Worm (Caenorhabditis elegans) whole organism, L4 larva: ENCODE results near the gene C25F9.10.

ENCODE experiments used
- ceh-82 ChIP-seq: sonication (generic microtip); optimal IDR thresholded peaks from 2 replicates; lab custom pipeline; 2017; ENCODE audit warnings: missing biosample characterization, missing genetic modification characterization
- lin-15B ChIP-seq: fragments of 150-350 bp; sonication (generic microtip); optimal IDR thresholded peaks from 3 replicates; lab custom pipeline; 2014; ENCODE audit warnings: missing biosample characterization, missing genetic modification characterization
- nhr-237 ChIP-seq: sonication (generic microtip); optimal IDR thresholded peaks from 2 replicates; lab custom pipeline; 2017; ENCODE audit warnings: missing biosample characterization, missing genetic modification characterization
- nhr-76 ChIP-seq: fragments of 150-350 bp; optimal IDR thresholded peaks from 2 replicates; lab custom pipeline; 2014; ENCODE audit warnings: missing biosample characterization, missing genetic modification characterization
- spr-3 ChIP-seq: fragments of 200-800 bp; sonication (Bioruptor generic); optimal IDR thresholded peaks from 2 replicates; lab custom pipeline; 2018; ENCODE audit warnings: mild to moderate bottlenecking, missing genetic modification characterization, missing compliant biosample characterization

DNA sequence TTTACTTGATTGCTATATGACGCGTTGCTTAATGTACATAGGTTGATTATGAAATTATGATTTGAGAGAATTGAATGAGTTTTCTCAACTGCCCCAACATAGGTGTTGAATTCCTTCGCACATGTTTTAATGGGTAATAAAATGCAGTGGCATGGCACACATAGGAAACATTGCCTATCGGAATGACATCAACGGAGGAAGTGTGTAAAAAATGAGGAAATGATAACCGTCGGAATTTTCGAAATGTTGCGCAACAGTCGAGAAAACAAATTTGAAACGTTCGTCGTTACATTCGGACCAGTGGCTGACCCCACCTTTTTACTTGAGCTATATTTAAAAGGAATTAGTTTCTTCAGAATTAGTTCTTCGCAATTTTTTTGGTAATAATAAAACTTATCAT, 26.5 kb downstream of the C25F9.10 start:
- TF ChIP-seq spr-3 (GFP tag; lab: Kevin White, UChicago) (no peak), nhr-76 (no peak), lin-15B (tag; lab: Kevin White, UChicago) (no peak), nhr-237 (tag; lab: Kevin White, UChicago) (no peak), ceh-82 (tag; lab: Kevin White, UChicago) (no peak)
